Fruit fly (Drosophila melanogaster): ENCODE measurements around the gene CG7126.

- TF ChIP-seq CTCF (optimal IDR thresholded peaks at IDR 0.05) (no peak), CG8478 (optimal IDR thresholded peaks at IDR 0.05) (no peak)
Observed at dm6 chr3R:18292371-18292770, 10.3 kb downstream of the CG7126 start.
